Fruit fly (Drosophila melanogaster) whole organism, wandering third instar larva: ENCODE data around the gene Obp22a.

Experiments
- OdsH ChIP-seq: fragments of 200-800 bp; sonication (Bioruptor generic); optimal IDR thresholded peaks from 2 replicates; lab custom pipeline; 2016; ENCODE audit warnings: missing biosample characterization, mild to moderate bottlenecking, missing genetic modification characterization
- Vsx2 ChIP-seq: fragments of 200-300, 225-300 bp; sonication (Bioruptor generic); optimal IDR thresholded peaks from 2 replicates; lab custom pipeline; 2018; ENCODE audit warnings: missing biosample characterization, missing genetic modification characterization; ENCODE audit not compliant: partially characterized antibody
- psq ChIP-seq: fragments of 200-800 bp; sonication (Bioruptor generic); optimal IDR thresholded peaks from 3 replicates; lab custom pipeline; 2017; ENCODE audit warnings: missing biosample characterization, mild to moderate bottlenecking, missing genetic modification characterization, moderate library complexity

DNA sequence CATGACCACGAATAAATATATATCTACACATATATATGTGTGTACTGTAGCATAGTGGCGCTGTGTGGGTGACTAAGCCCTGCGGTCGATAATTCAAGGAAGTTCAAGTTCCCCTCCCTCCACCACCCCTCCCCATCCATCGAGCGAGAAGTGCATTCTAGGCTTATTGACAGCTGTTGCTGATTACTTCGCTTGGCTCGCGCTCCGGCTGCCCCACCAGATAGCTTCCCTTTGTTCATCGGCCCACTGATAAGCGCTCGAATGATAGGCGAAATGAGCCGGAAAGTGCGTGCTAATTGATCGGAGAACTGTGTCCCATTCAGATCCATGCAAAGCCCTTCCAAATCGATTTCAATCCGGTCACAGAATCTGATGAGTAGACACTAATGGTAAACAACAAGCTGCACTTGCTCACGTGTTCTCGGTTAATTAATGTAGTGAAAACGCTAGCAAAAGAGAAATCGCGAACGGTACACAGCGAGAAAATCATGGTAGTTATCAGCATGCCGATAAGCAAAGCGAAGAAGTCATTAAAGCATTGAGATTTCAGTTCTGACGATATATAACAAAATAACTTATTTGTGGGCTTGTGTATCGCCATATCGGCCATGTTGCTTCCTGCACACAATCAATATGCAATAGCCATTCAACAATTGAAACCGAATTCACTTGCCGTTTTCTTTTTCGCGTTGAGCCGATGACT, 46.4 kb upstream of the Obp22a start:
- no peak for TF ChIP-seq psq (GFP tag; lab: Kevin White, UChicago)
- TF ChIP-seq OdsH (GFP tag; lab: Kevin White, UChicago), result no peak
- TF ChIP-seq Vsx2 (GFP tag; lab: Kevin White, UChicago), result no peak
